Fruit fly (Drosophila melanogaster) whole organism, pupa: Measurements from ENCODE around the gene QIL1.

Source experiments
- CG10348 ChIP-seq: fragments of 200-800 bp; sonication (Bioruptor generic); IDR thresholded peaks from 2 replicates; pipeline ENCODE4 v1.3.6; 2022; ENCODE audit warnings: missing biosample characterization, missing genetic modification characterization
- CG12605 ChIP-seq: fragments of 200-800 bp; sonication (Bioruptor generic); IDR thresholded peaks from 2 replicates; pipeline ENCODE4 v1.3.6; 2022; ENCODE audit warnings: missing biosample characterization, missing genetic modification characterization
- CG13204 ChIP-seq: fragments of 200-800 bp; sonication (Bioruptor generic); optimal IDR thresholded peaks from 2 replicates; lab custom pipeline; 2018; ENCODE audit warnings: missing biosample characterization, mild to moderate bottlenecking, missing genetic modification characterization, moderate library complexity
- CG14655 ChIP-seq: fragments of 200-800 bp; sonication (Bioruptor generic); optimal IDR thresholded peaks from 3 replicates; lab custom pipeline; 2017; ENCODE audit warnings: mild to moderate bottlenecking, missing biosample characterization, missing genetic modification reagents, missing genetic modification characterization
- CG15710 ChIP-seq: fragments of 200-800 bp; sonication (Bioruptor generic); optimal IDR thresholded peaks from 2 replicates; lab custom pipeline; 2018; ENCODE audit warnings: missing biosample characterization, mild to moderate bottlenecking, missing genetic modification characterization, moderate library complexity
- CG17806 ChIP-seq: fragments of 200-800 bp; sonication (Bioruptor generic); optimal IDR thresholded peaks from 2 replicates; lab custom pipeline; 2018; ENCODE audit warnings: missing biosample characterization, mild to moderate bottlenecking, missing genetic modification characterization, moderate library complexity
- CG32121 ChIP-seq: fragments of 200-800 bp; sonication (Bioruptor generic); IDR thresholded peaks from 2 replicates; pipeline ENCODE4 v1.3.6; 2022; ENCODE audit warnings: missing biosample characterization, missing genetic modification characterization
- CG34367 ChIP-seq: fragments of 200-800 bp; sonication (Bioruptor generic); optimal IDR thresholded peaks from 2 replicates; lab custom pipeline; 2018; ENCODE audit warnings: missing biosample characterization, mild to moderate bottlenecking, missing genetic modification characterization
- CG4496 ChIP-seq: fragments of 200-800 bp; sonication (Bioruptor generic); IDR thresholded peaks from 3 replicates; pipeline ENCODE4 v1.3.6; 2022; ENCODE audit warnings: missing biosample characterization, missing genetic modification characterization
- CG8159 ChIP-seq: fragments of 200-800 bp; sonication (Bioruptor generic); optimal IDR thresholded peaks from 3 replicates; lab custom pipeline; 2018; ENCODE audit warnings: missing biosample characterization, mild to moderate bottlenecking, missing genetic modification characterization, moderate library complexity
- CG8301 ChIP-seq: fragments of 200-800 bp; sonication (Bioruptor generic); optimal IDR thresholded peaks from 2 replicates; lab custom pipeline; 2018; ENCODE audit warnings: missing biosample characterization, mild to moderate bottlenecking, missing genetic modification characterization
- CG9948 ChIP-seq: fragments of 200-800 bp; sonication (Bioruptor generic); optimal IDR thresholded peaks from 2 replicates; lab custom pipeline; 2018; ENCODE audit warnings: missing biosample characterization, mild to moderate bottlenecking, missing genetic modification characterization, moderate library complexity
- D1 ChIP-seq: fragments of 200-800 bp; sonication (Bioruptor generic); optimal IDR thresholded peaks from 2 replicates; lab custom pipeline; 2018; ENCODE audit warnings: missing biosample characterization, mild to moderate bottlenecking, missing genetic modification characterization, moderate library complexity
- EcR ChIP-seq: fragments of 200-800 bp; sonication (Bioruptor generic); optimal IDR thresholded peaks from 3 replicates; lab custom pipeline; 2019; ENCODE audit warnings: missing biosample characterization, missing genetic modification characterization, mild to moderate bottlenecking, moderate library complexity, missing genetic modification reagents
- Ets98B ChIP-seq: fragments of 200-800 bp; sonication (Bioruptor generic); IDR thresholded peaks from 2 replicates; pipeline ENCODE4 v1.3.6; 2022; ENCODE audit warnings: missing biosample characterization, missing genetic modification characterization
- Pif1A ChIP-seq: fragments of 200-800 bp; sonication (Bioruptor generic); optimal IDR thresholded peaks from 3 replicates; lab custom pipeline; 2016; ENCODE audit warnings: missing biosample characterization, missing genetic modification characterization
- Pif1B ChIP-seq: fragments of 200-800 bp; sonication (Bioruptor generic); optimal IDR thresholded peaks from 3 replicates; lab custom pipeline; 2016; ENCODE audit warnings: missing biosample characterization, missing genetic modification characterization
- Snoo ChIP-seq: fragments of 200-800 bp; sonication (Bioruptor generic); optimal IDR thresholded peaks from 3 replicates; lab custom pipeline; 2017; ENCODE audit warnings: missing biosample characterization, mild to moderate bottlenecking, missing genetic modification characterization, inconsistent platforms
- fd96Ca ChIP-seq: fragments of 200-800 bp; sonication (Bioruptor generic); IDR thresholded peaks from 3 replicates; pipeline ENCODE4 v1.3.6; 2022; ENCODE audit warnings: missing biosample characterization, missing genetic modification characterization
- gl ChIP-seq: fragments of 200-800 bp; sonication (Bioruptor generic); optimal IDR thresholded peaks from 2 replicates; lab custom pipeline; 2018; ENCODE audit warnings: missing biosample characterization, mild to moderate bottlenecking, missing genetic modification characterization
- rn ChIP-seq: fragments of 200-800 bp; sonication (Bioruptor generic); IDR thresholded peaks from 2 replicates; pipeline ENCODE4 v1.3.6; 2022; ENCODE audit warnings: missing biosample characterization, missing genetic modification characterization

The QIL1 gene

DNA sequence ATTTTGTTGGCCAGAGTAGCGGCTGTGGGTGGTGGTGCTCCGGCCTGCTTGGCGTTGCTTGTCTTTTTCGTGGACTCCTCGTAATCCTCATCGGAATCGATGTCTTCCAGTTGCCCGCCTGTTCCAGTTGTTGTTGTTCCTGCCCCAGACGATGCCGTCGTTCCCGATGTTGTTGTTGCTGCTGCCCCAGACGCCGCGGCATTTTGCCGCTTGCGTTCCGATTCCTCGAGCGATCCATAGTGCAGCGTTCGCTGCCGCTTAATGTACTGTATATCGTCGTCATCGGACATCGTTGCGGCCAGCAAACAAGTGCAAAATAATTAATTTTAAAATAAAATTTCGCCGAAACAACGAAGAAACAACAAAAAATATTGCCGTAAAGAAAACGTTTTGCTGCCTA is 47.7 kb downstream of the QIL1 start:
- TF ChIP-seq Pif1A (GFP tag; lab: Kevin White, UChicago) (no peak), Pif1B (no peak), rn (GFP tag; lab: Robert Waterston, UW) (no peak), D1 (no peak), CG13204 (GFP tag; lab: Kevin White, UChicago) (no peak), CG17806 (tag; lab: Kevin White, UChicago) (no peak), Ets98B (GFP tag; lab: Robert Waterston, UW) (no peak), CG10348 (GFP tag; lab: Robert Waterston, UW) (no peak), EcR (GFP tag; lab: Kevin White, UChicago) (no peak), CG8159 (tag; lab: Kevin White, UChicago) (no peak), CG14655 (GFP tag; lab: Kevin White, UChicago) (no peak), Snoo (tag; lab: Kevin White, UChicago) (no peak), CG9948 (tag; lab: Kevin White, UChicago) (no peak), CG15710 (tag; lab: Kevin White, UChicago) (no peak), CG32121 (GFP tag; lab: Robert Waterston, UW) (no peak), CG12605 (GFP tag; lab: Robert Waterston, UW) (no peak), gl (tag; lab: Kevin White, UChicago) (no peak), CG34367 (tag; lab: Kevin White, UChicago) (no peak), fd96Ca (GFP tag; lab: Robert Waterston, UW) (no peak), CG4496 (GFP tag; lab: Robert Waterston, UW) (no peak)

DNA sequence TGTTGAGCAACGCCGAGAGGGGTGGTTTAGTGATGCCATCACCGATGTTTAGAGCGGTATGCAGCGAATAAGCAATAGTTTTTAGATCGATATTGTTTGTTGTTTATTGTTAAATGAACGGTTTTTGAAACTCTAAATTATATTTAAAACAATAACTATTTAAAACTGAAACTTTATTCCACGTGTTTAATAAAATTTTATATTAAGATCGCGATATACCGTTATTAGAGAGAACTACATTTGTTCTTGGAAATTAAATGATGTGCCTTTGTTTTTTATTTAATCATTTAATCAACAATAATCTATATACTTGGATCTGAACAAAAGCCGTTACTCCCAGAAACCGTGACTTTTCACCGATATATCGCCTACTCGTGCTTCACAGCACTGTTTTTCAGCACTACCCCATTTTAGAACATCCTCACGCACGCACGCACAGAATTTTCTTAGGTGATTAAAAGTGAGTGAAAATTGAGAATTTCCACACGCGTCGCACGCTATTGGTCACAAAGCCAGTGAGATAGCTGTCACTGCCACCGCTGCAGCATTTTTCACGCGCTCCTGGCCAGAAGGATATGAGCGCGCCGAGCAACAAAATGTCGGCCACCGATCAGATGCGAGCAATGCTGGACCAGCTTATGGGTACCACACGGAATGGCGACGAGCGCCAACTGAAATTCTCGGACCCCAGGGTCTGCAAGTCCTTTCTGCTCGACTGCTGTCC is 48.3 kb downstream of the QIL1 start, which contains the start of the genes U4-U6-60K and CG7564:
Gene U4-U6-60K, minus strand, starts transcription at position 20 of the 724 bp plus-strand sequence.
Gene CG7564, plus strand, starts transcription at position 406 of the 724 bp plus-strand sequence.
- TF ChIP-seq CG10348 (GFP tag; lab: Robert Waterston, UW) (no peak), Snoo (tag; lab: Kevin White, UChicago) (peak; percentile 54), rn (GFP tag; lab: Robert Waterston, UW) (no peak), CG12605 (GFP tag; lab: Robert Waterston, UW) (no peak), CG4496 (GFP tag; lab: Robert Waterston, UW) (no peak), EcR (GFP tag; lab: Kevin White, UChicago) (no peak), D1 (no peak), CG17806 (tag; lab: Kevin White, UChicago) (no peak), Pif1B (peak; percentile 11), CG34367 (tag; lab: Kevin White, UChicago) (peak; percentile 26), CG13204 (GFP tag; lab: Kevin White, UChicago) (no peak), CG15710 (tag; lab: Kevin White, UChicago) (peak; percentile 44), Ets98B (GFP tag; lab: Robert Waterston, UW) (0 out of 2 replicates have a peak, but pooled peaks have one; percentile 19), CG32121 (GFP tag; lab: Robert Waterston, UW) (no peak), gl (tag; lab: Kevin White, UChicago) (no peak), CG9948 (tag; lab: Kevin White, UChicago) (peak; percentile 31), CG8301 (tag; lab: Kevin White, UChicago) (no peak), CG8159 (tag; lab: Kevin White, UChicago) (peak; percentile 46), Pif1A (GFP tag; lab: Kevin White, UChicago) (no peak), fd96Ca (GFP tag; lab: Robert Waterston, UW) (no peak; the same call in 2 of the 3 replicates), CG14655 (GFP tag; lab: Kevin White, UChicago) (no peak)
- TF ChIP-seq, all 21 proteins: peak for 7
